Worm (Caenorhabditis elegans) whole organism, L2 larva: ENCODE results near the gene F16G10.14.

ENCODE experiments used
- R02D3.7 ChIP-seq: fragments of 150-350 bp; optimal IDR thresholded peaks from 2 replicates; lab custom pipeline; 2014; ENCODE audit warnings: missing biosample characterization, missing genetic modification characterization
- ceh-82 ChIP-seq: fragments of 150-350 bp; optimal IDR thresholded peaks from 2 replicates; lab custom pipeline; 2014; ENCODE audit warnings: missing biosample characterization, missing genetic modification characterization
- lin-13 ChIP-seq: fragments of 150-350 bp; optimal IDR thresholded peaks from 2 replicates; lab custom pipeline; 2014; ENCODE audit warnings: missing biosample characterization, missing genetic modification reagents, missing genetic modification characterization
- nhr-11 ChIP-seq: fragments of 150-350 bp; optimal IDR thresholded peaks from 2 replicates; lab custom pipeline; 2014; ENCODE audit warnings: missing biosample characterization, missing genetic modification characterization
- nhr-12 ChIP-seq: fragments of 150-350 bp; optimal IDR thresholded peaks from 2 replicates; lab custom pipeline; 2014; ENCODE audit warnings: missing biosample characterization, missing genetic modification characterization
- nhr-21 ChIP-seq: fragments of 150-350 bp; optimal IDR thresholded peaks from 2 replicates; lab custom pipeline; 2014; ENCODE audit warnings: missing biosample characterization, missing genetic modification characterization
- sma-9 ChIP-seq, 2 experiments: fragments of 150-350 bp in 1 of 2; sonication (generic microtip) in 1 of 2; optimal IDR thresholded peaks; 2 replicates each; lab custom pipeline; 2014 to 2016; ENCODE audit warnings: missing genetic modification characterization in 2 of 2, mild to moderate bottlenecking in 1 of 2, missing biosample characterization in 1 of 2, missing compliant biosample characterization in 1 of 2, missing genetic modification reagents in 1 of 2, moderate library complexity in 1 of 2
- unc-39 ChIP-seq: fragments of 150-350 bp; optimal IDR thresholded peaks from 2 replicates; lab custom pipeline; 2014; ENCODE audit warnings: missing biosample characterization, missing genetic modification characterization
- zag-1 ChIP-seq: fragments of 150-350 bp; optimal IDR thresholded peaks from 2 replicates; lab custom pipeline; 2014; ENCODE audit warnings: missing biosample characterization, missing genetic modification characterization
- ztf-11 ChIP-seq: sonication (generic microtip); optimal IDR thresholded peaks from 2 replicates; lab custom pipeline; 2017; ENCODE audit warnings: missing biosample characterization, missing genetic modification characterization

DNA sequence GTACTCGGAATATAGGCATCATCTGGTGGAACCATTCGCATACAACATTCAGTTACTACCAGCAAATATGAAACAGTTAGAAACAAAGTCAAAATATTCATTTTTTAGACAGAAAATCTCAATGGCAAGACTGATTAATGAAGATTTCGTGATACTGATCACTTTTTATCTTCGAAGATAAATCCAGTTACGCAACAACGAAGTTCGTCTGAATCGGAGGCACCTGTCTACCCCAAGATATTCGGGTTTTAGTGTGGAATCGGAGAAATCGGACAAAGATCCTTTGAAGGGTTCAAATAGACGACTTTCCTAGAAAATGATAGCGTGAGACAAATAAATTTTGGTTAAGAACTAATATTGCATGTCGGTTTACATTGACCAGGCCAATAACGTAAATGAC lies 2.9 kb downstream of the F16G10.14 start, which contains the start of gene F16G10.13:
- TF ChIP-seq ztf-11 (tag; lab: Kevin White, UChicago) (no peak), lin-13 (GFP tag; lab: Kevin White, UChicago) (no peak), nhr-11 (tag; lab: Kevin White, UChicago) (no peak), ceh-82 (tag; lab: Kevin White, UChicago) (no peak), unc-39 (tag; lab: Kevin White, UChicago) (no peak), nhr-21 (tag; lab: Kevin White, UChicago) (no peak), R02D3.7 (tag; lab: Kevin White, UChicago) (no peak), zag-1 (tag; lab: Kevin White, UChicago) (no peak), sma-9 (GFP tag; optimal IDR thresholded peaks at IDR 0.05; lab: Kevin White, UChicago) (no peak), sma-9 (tag; optimal IDR thresholded peaks at IDR 0.05; lab: Kevin White, UChicago) (no peak), nhr-12 (tag; lab: Kevin White, UChicago) (no peak)
